Worm (Caenorhabditis elegans) whole organism, midembryonic: Measurements from ENCODE around the gene F58A4.1.

Source experiments
- T22C8.4 ChIP-seq: fragments of 200-800 bp; sonication (Bioruptor generic); IDR thresholded peaks from 2 replicates; pipeline ENCODE4 v1.3.6; 2022; ENCODE audit warnings: missing genetic modification characterization, missing compliant biosample characterization
- cog-1 ChIP-seq: sonication (generic microtip); optimal IDR thresholded peaks from 2 replicates; lab custom pipeline; 2016; ENCODE audit warnings: missing genetic modification characterization, missing compliant biosample characterization
- flt-1 ChIP-seq: fragments of 200-800 bp; sonication (Bioruptor generic); IDR thresholded peaks from 2 replicates; pipeline ENCODE4 v1.3.6; 2022; ENCODE audit warnings: missing genetic modification characterization, missing compliant biosample characterization
- klf-2 ChIP-seq: fragments of 200-800 bp; sonication (Bioruptor generic); conservative IDR thresholded peaks from 2 replicates; pipeline ENCODE4 v1.3.6; 2022; ENCODE audit warnings: missing genetic modification reagents, missing genetic modification characterization, missing compliant biosample characterization
- med-1 ChIP-seq: sonication (generic microtip); optimal IDR thresholded peaks from 2 replicates; lab custom pipeline; 2017; ENCODE audit warnings: missing genetic modification characterization, mild to moderate bottlenecking, missing compliant biosample characterization, antibody characterized with exemption, missing genetic modification reagents; ENCODE audit not compliant: insufficient read depth
- ref-1 ChIP-seq: fragments of 200-800 bp; sonication (Bioruptor generic); conservative IDR thresholded peaks from 2 replicates; pipeline ENCODE4 v1.3.6; 2022; ENCODE audit warnings: missing genetic modification reagents, missing genetic modification characterization, missing compliant biosample characterization
- tab-1 ChIP-seq: fragments of 200-800 bp; sonication (Bioruptor generic); IDR thresholded peaks from 2 replicates; pipeline ENCODE4 v1.3.6; 2022; ENCODE audit warnings: missing genetic modification characterization, missing compliant biosample characterization
- ztf-23 ChIP-seq: fragments of 200-800 bp; sonication (Bioruptor generic); IDR thresholded peaks from 2 replicates; pipeline ENCODE4 v1.3.6; 2022; ENCODE audit warnings: missing genetic modification reagents, missing genetic modification characterization, missing compliant biosample characterization
- ztf-29 ChIP-seq: fragments of 200-800 bp; sonication (Bioruptor generic); IDR thresholded peaks from 2 replicates; pipeline ENCODE4 v1.3.6; 2022; ENCODE audit warnings: missing genetic modification reagents, missing genetic modification characterization, missing compliant biosample characterization

Gene F58A4.1

ce11 chrIII:9642110-9642509, 43.8 kb downstream of the F58A4.1 start:
- no peak for TF ChIP-seq flt-1 (GFP tag; lab: Robert Waterston, UW)
- TF ChIP-seq ztf-23 (GFP tag; lab: Robert Waterston, UW) = no peak
- TF ChIP-seq cog-1 (tag; lab: Kevin White, UChicago) = no peak
- no peak for TF ChIP-seq klf-2 (GFP tag; lab: Robert Waterston, UW)
- no peak for TF ChIP-seq T22C8.4 (GFP tag; lab: Robert Waterston, UW)
- no peak for TF ChIP-seq ztf-29 (GFP tag; lab: Robert Waterston, UW)
- TF ChIP-seq tab-1 (GFP tag; lab: Robert Waterston, UW) = no peak
- no peak for TF ChIP-seq med-1 (GFP tag; lab: Kevin White, UChicago)
- TF ChIP-seq ref-1 (GFP tag; lab: Robert Waterston, UW) = no peak

- TF ChIP-seq tab-1 (GFP tag; lab: Robert Waterston, UW) = no peak
Observed at ce11 chrIII:9645099-9645498, 46.8 kb downstream of the F58A4.1 start.

- TF ChIP-seq T22C8.4 (GFP tag; lab: Robert Waterston, UW) (no peak), ref-1 (GFP tag; lab: Robert Waterston, UW) (no peak), ztf-23 (GFP tag; lab: Robert Waterston, UW) (no peak), tab-1 (GFP tag; lab: Robert Waterston, UW) (no peak), flt-1 (GFP tag; lab: Robert Waterston, UW) (no peak), klf-2 (GFP tag; lab: Robert Waterston, UW) (no peak), med-1 (GFP tag; lab: Kevin White, UChicago) (no peak), ztf-29 (GFP tag; lab: Robert Waterston, UW) (no peak), cog-1 (tag; lab: Kevin White, UChicago) (no peak)
Observed at ce11 chrIII:9646440-9647021, 48.3 kb downstream of the F58A4.1 start.
